Worm (Caenorhabditis elegans): ENCODE data around the gene F45H10.5.

The F45H10.5 gene

DNA sequence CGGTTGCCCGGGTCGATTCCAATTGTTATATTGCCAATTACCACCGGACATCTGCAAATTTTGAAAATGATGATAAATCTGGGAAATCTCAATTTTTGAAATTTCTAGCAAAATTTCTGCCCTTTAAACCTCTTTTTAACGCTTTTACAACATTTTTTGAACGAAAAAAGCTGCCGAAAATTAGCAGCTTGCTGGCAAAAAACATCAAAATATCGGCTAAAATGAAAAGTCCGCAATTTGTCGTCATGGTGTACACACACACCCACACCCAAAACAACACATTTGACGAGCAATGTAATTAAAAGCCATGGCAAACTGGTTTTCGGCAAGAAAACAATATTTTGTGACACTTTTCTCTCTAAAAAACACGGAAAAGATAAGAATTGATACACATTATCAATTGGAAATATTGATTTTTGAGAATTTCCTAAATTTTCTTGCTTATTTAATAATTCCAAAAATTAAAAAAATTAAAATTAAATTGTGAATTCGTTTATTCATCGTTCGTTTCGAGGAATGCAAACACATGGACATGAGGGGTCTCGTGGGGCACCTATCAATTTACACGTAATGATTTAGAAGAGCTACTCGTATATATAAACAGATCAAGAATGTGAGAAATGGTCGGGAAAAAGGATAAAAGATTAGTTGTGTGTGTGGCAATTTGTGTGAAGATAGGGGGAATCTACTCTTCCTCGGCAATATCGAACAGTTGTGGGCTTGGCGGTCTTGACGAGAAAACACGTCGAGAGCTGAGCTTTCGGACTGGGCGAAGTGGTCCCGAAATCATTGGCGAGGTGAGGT, 40.9 kb upstream of the F45H10.5 start, which contains the start of gene pqn-27 (continued):
- TF ChIP-seq unc-130 (GFP tag; optimal IDR thresholded peaks at IDR 0.05) (no peak), pbrm-1 (GFP tag; IDR thresholded peaks at IDR 0.05) (peak; percentile 52; the same call in 1 of the 2 replicates), madf-3 (GFP tag; IDR thresholded peaks at IDR 0.05) (no peak), madf-8 (GFP tag; conservative IDR thresholded peaks at IDR 0.05) (no peak), attf-5 (GFP tag; optimal IDR thresholded peaks at IDR 0.05) (peak; percentile 44), mes-4 (tag; optimal IDR thresholded peaks at IDR 0.05) (no peak), hlh-26 (GFP tag; conservative IDR thresholded peaks at IDR 0.05) (no peak), ztf-22 (GFP tag; optimal IDR thresholded peaks at IDR 0.05) (peak; percentile 65), cebp-2 (GFP tag; IDR thresholded peaks at IDR 0.05) (no peak), Y53F4B.3 (GFP tag; IDR thresholded peaks at IDR 0.05) (no peak), nhr-179 (tag; optimal IDR thresholded peaks at IDR 0.05) (no peak), B0035.1 (tag; optimal IDR thresholded peaks at IDR 0.05) (peak; percentile 32), lin-35 (GFP tag; optimal IDR thresholded peaks at IDR 0.05) (peak in 1 of 3 experiments; percentile 54), C17E4.6 (GFP tag; IDR thresholded peaks at IDR 0.05) (no peak), F49E8.2 (tag; optimal IDR thresholded peaks at IDR 0.05; ENCODE audit: insufficient read depth) (no peak), ceh-100 (GFP tag; IDR thresholded peaks at IDR 0.05) (no peak), attf-3 (GFP tag; conservative IDR thresholded peaks at IDR 0.05) (no peak), attf-6 (GFP tag; IDR thresholded peaks at IDR 0.05) (no peak), F10E7.11 (tag; optimal IDR thresholded peaks at IDR 0.05) (peak; percentile 16), C06A6.2 (GFP tag; conservative IDR thresholded peaks at IDR 0.05) (peak; percentile 55; the same call in 1 of the 2 replicates), ztf-25 (GFP tag; IDR thresholded peaks at IDR 0.05) (no peak), hmg-1.2 (GFP tag; IDR thresholded peaks at IDR 0.05) (no peak), F52B5.7 (tag; optimal IDR thresholded peaks at IDR 0.05) (no peak), Y95B8A.8 (GFP tag; IDR thresholded peaks at IDR 0.05) (peak; percentile 66; the same call in 1 of the 2 replicates), ets-4 (GFP tag; optimal IDR thresholded peaks at IDR 0.05) (no peak), bed-1 (GFP tag; IDR thresholded peaks at IDR 0.05) (no peak), let-607 (tag; optimal IDR thresholded peaks at IDR 0.05) (no peak), D2030.7 (GFP tag; IDR thresholded peaks at IDR 0.05) (no peak), ccch-3 (GFP tag; optimal IDR thresholded peaks at IDR 0.05) (no peak), nhr-80 (tag; optimal IDR thresholded peaks at IDR 0.05) (peak; percentile 36), akir-1 (GFP tag; optimal IDR thresholded peaks at IDR 0.05) (no peak), F57C9.4 (tag; optimal IDR thresholded peaks at IDR 0.05) (no peak), hrde-1 (tag; optimal IDR thresholded peaks at IDR 0.05; ENCODE audit: borderline replicate concordance) (no peak), zim-3 (tag; optimal IDR thresholded peaks at IDR 0.05) (no peak), egl-18 (GFP tag; IDR thresholded peaks at IDR 0.05) (no peak), zfh-2 (GFP tag; conservative IDR thresholded peaks at IDR 0.05) (0 out of 2 replicates have a peak, but pooled peaks have one; percentile 18), ZK185.1 (tag; optimal IDR thresholded peaks at IDR 0.05; ENCODE audit: poor library complexity, severe bottlenecking) (no peak), snpc-4 (GFP tag; optimal IDR thresholded peaks at IDR 0.05) (no peak), snpc-4 (tag; optimal IDR thresholded peaks at IDR 0.05) (peak in 1 of 4 experiments; percentile 46), F55B11.4 (tag; optimal IDR thresholded peaks at IDR 0.05; ENCODE audit: borderline replicate concordance, insufficient read depth) (no peak), ceh-40 (GFP tag; IDR thresholded peaks at IDR 0.05) (no peak), nfyb-1 (GFP tag; IDR thresholded peaks at IDR 0.05) (peak; percentile 63), ztf-6 (GFP tag; IDR thresholded peaks at IDR 0.05) (no peak), F57A8.1 (GFP tag; optimal IDR thresholded peaks at IDR 0.05) (no peak), rec-8 (tag; optimal IDR thresholded peaks at IDR 0.05) (no peak), snpc-1.1 (tag; optimal IDR thresholded peaks at IDR 0.05; ENCODE audit: insufficient read depth) (no peak)
